Worm (Caenorhabditis elegans) whole organism, mixed stage, embryonic: ENCODE data around the gene F54C9.3.

Experiments used
- mab-5 ChIP-seq: fragments of 150-350 bp; optimal IDR thresholded peaks from 2 replicates; lab custom pipeline; 2014; ENCODE audit warnings: missing biosample characterization, missing genetic modification characterization
- unc-62 ChIP-seq: fragments of 150-350 bp; optimal IDR thresholded peaks from 2 replicates; lab custom pipeline; 2014; ENCODE audit warnings: missing biosample characterization, missing genetic modification reagents, missing genetic modification characterization

- TF ChIP-seq mab-5 (tag; lab: Kevin White, UChicago) = no peak
- TF ChIP-seq unc-62 (GFP tag; lab: Kevin White, UChicago) = peak; percentile 57
Observed at ce11 chrII:8546975-8547374, 19.7 kb downstream of the F54C9.3 start.
